Worm (Caenorhabditis elegans): Measurements from ENCODE around the gene maa-1.
"Not testable (repeated sequence)": the region's sequence is repeated elsewhere in the genome, so short reads cannot be mapped to it uniquely, and the experiment has no call there.

Gene maa-1

ce11 chrIII:11774508-11775000 lies 47.8 kb downstream of the maa-1 start, which contains the start of gene immp-1:
Gene immp-1, plus strand, starts transcription at chrIII:11774950.
- TF ChIP-seq F13C5.2 (tag; optimal IDR thresholded peaks at IDR 0.05) (peak; percentile 15), tbx-11 (GFP tag; IDR thresholded peaks at IDR 0.05) (no peak), ama-1 (optimal IDR thresholded peaks at IDR 0.05) (no peak)

ce11 chrIII:11773581-11773980 lies 48.7 kb downstream of the maa-1 start, which contains the start of gene gbf-1:
Gene gbf-1, minus strand, starts transcription at chrIII:11773681.
- TF ChIP-seq ceh-13 (GFP tag; optimal IDR thresholded peaks at IDR 0.05); aly-1 (tag; optimal IDR thresholded peaks at IDR 0.05); pes-1 (GFP tag; IDR thresholded peaks at IDR 0.05): not testable (repeated sequence)
